Worm (Caenorhabditis elegans) whole organism, L4/young adult: Measurements from ENCODE around the gene sru-25.

Experiments
- W03F9.2 ChIP-seq: fragments of 150-350 bp; optimal IDR thresholded peaks from 2 replicates; lab custom pipeline; 2014; ENCODE audit warnings: missing biosample characterization, missing genetic modification characterization
- dao-5 ChIP-seq: sonication (generic microtip); optimal IDR thresholded peaks from 2 replicates; lab custom pipeline; 2016; ENCODE audit warnings: missing genotype, missing genetic modification characterization, moderate library complexity, missing compliant biosample characterization
- him-1 ChIP-seq: sonication (generic microtip); optimal IDR thresholded peaks from 2 replicates; lab custom pipeline; 2016; ENCODE audit warnings: missing genotype, missing genetic modification reagents, missing genetic modification characterization, missing compliant biosample characterization

Gene sru-25

ce11 chrV:674213-674612 lies at the start of gene sru-25:
Gene sru-25 (minus strand): TSS chrV:674313.
- TF ChIP-seq dao-5 (no peak), him-1 (no peak), W03F9.2 (tag; lab: Kevin White, UChicago) (no peak)

- TF ChIP-seq dao-5 (no peak), W03F9.2 (tag; lab: Kevin White, UChicago) (no peak), him-1 (no peak)
Observed at ce11 chrV:722889-723288, 48.8 kb upstream of the sru-25 start.

ce11 chrV:719731-720130 lies 45.6 kb upstream of the sru-25 start, which contains the start of gene srbc-40:
Gene srbc-40 (minus strand): TSS chrV:719831.
- TF ChIP-seq dao-5: no peak
- TF ChIP-seq W03F9.2 (tag; lab: Kevin White, UChicago): no peak
- no peak for TF ChIP-seq him-1

- TF ChIP-seq him-1 (no peak), dao-5 (no peak), W03F9.2 (tag; lab: Kevin White, UChicago) (no peak)
Observed at ce11 chrV:712882-713281, 38.8 kb upstream of the sru-25 start, which contains the start of gene cyp-33C11. Gene cyp-33C11 (minus strand): TSS chrV:712982.

- TF ChIP-seq dao-5 (no peak), him-1 (no peak), W03F9.2 (tag; lab: Kevin White, UChicago) (no peak)
Observed at ce11 chrV:708808-709207, 34.7 kb upstream of the sru-25 start, which contains the start of gene srbc-39. Gene srbc-39 (plus strand): TSS chrV:709108.

- TF ChIP-seq him-1 (no peak), dao-5 (no peak), W03F9.2 (tag; lab: Kevin White, UChicago) (no peak)
Observed at ce11 chrV:706918-707317, 32.8 kb upstream of the sru-25 start, which contains the start of gene srbc-38. Gene srbc-38 (plus strand): TSS chrV:707218.

ce11 chrV:702260-702659 lies 28.1 kb upstream of the sru-25 start, which contains the start of gene srbc-37:
Gene srbc-37 (plus strand): TSS chrV:702560.
- TF ChIP-seq W03F9.2 (tag; lab: Kevin White, UChicago) (no peak), dao-5 (no peak), him-1 (no peak)

- no peak for TF ChIP-seq him-1
- TF ChIP-seq dao-5: no peak
- TF ChIP-seq W03F9.2 (tag; lab: Kevin White, UChicago): no peak
Observed at ce11 chrV:699489-700129, 25.5 kb upstream of the sru-25 start, which contains the start of the genes ugt-29 and srx-5. Gene ugt-29 (minus strand): TSS chrV:699589. Gene srx-5 (plus strand): TSS chrV:700079.

ce11 chrV:699051-699450 lies 24.9 kb upstream of the sru-25 start:
- no peak for TF ChIP-seq W03F9.2 (tag; lab: Kevin White, UChicago)
- TF ChIP-seq dao-5: no peak
- no peak for TF ChIP-seq him-1

- no peak for TF ChIP-seq him-1
- TF ChIP-seq W03F9.2 (tag; lab: Kevin White, UChicago): no peak
- TF ChIP-seq dao-5: no peak
Observed at ce11 chrV:695914-696313, 21.8 kb upstream of the sru-25 start, which contains the start of gene srj-52. Gene srj-52 (minus strand): TSS chrV:696014.

ce11 chrV:694625-695024 lies 20.5 kb upstream of the sru-25 start, which contains the start of gene srj-53:
Gene srj-53 (minus strand): TSS chrV:694725.
- no peak for TF ChIP-seq him-1
- TF ChIP-seq dao-5: no peak
- TF ChIP-seq W03F9.2 (tag; lab: Kevin White, UChicago): no peak

- TF ChIP-seq W03F9.2 (tag; lab: Kevin White, UChicago) (no peak), dao-5 (no peak), him-1 (no peak)
Observed at ce11 chrV:692720-693422, 18.8 kb upstream of the sru-25 start, which contains the start of gene srx-4. Gene srx-4 (minus strand): TSS chrV:692770.

ce11 chrV:689538-689937 lies 15.4 kb upstream of the sru-25 start:
- TF ChIP-seq W03F9.2 (tag; lab: Kevin White, UChicago) (no peak), dao-5 (no peak), him-1 (no peak)

- TF ChIP-seq W03F9.2 (tag; lab: Kevin White, UChicago) (no peak), him-1 (no peak), dao-5 (no peak)
Observed at ce11 chrV:687384-687783, 13.3 kb upstream of the sru-25 start, which contains the start of gene H25P19.1. Gene H25P19.1 (plus strand): TSS chrV:687684.

ce11 chrV:683858-684257 lies 9.7 kb upstream of the sru-25 start, which contains the start of gene F31F4.1:
Gene F31F4.1 (plus strand): TSS chrV:684060.
- TF ChIP-seq W03F9.2 (tag; lab: Kevin White, UChicago) (no peak), him-1 (no peak), dao-5 (no peak)
